Worm (Caenorhabditis elegans) whole organism, L2 larva: ENCODE measurements around the gene bcl-11.

ENCODE experiments used
- F13H6.1 ChIP-seq: sonication (generic microtip); optimal IDR thresholded peaks from 2 replicates; lab custom pipeline; 2016; ENCODE audit warnings: missing genetic modification characterization, missing compliant biosample characterization
- R02D3.7 ChIP-seq: fragments of 150-350 bp; optimal IDR thresholded peaks from 2 replicates; lab custom pipeline; 2014; ENCODE audit warnings: missing biosample characterization, missing genetic modification characterization
- Y55F3AM.14 ChIP-seq: fragments of 200-800 bp; sonication (Bioruptor generic); optimal IDR thresholded peaks from 2 replicates; lab custom pipeline; 2018; ENCODE audit warnings: mild to moderate bottlenecking, missing genetic modification characterization, missing compliant biosample characterization
- ZK546.5 ChIP-seq: sonication (generic microtip); optimal IDR thresholded peaks from 2 replicates; lab custom pipeline; 2017; ENCODE audit warnings: missing biosample characterization, missing genetic modification characterization
- aly-2 ChIP-seq: fragments of 150-350 bp; optimal IDR thresholded peaks from 2 replicates; lab custom pipeline; 2014; ENCODE audit warnings: missing biosample characterization, missing genetic modification characterization
- ama-1 ChIP-seq: fragments of 150-350 bp; optimal IDR thresholded peaks from 2 replicates; lab custom pipeline; 2018; ENCODE audit warnings: inconsistent platforms
- blmp-1 ChIP-seq: sonication (generic microtip); optimal IDR thresholded peaks from 2 replicates; lab custom pipeline; 2017; ENCODE audit warnings: missing genetic modification characterization, mild to moderate bottlenecking, missing compliant biosample characterization, antibody characterized with exemption, moderate library complexity; ENCODE audit not compliant: insufficient read depth
- ceh-16 ChIP-seq: fragments of 150-350 bp; optimal IDR thresholded peaks from 2 replicates; lab custom pipeline; 2014; ENCODE audit warnings: missing biosample characterization, missing genetic modification characterization
- ceh-82 ChIP-seq: fragments of 150-350 bp; optimal IDR thresholded peaks from 2 replicates; lab custom pipeline; 2014; ENCODE audit warnings: missing biosample characterization, missing genetic modification characterization
- crh-2 ChIP-seq: sonication (generic microtip); optimal IDR thresholded peaks from 2 replicates; lab custom pipeline; 2017; ENCODE audit warnings: missing biosample characterization, missing genetic modification characterization
- dmd-4 ChIP-seq: sonication (generic microtip); optimal IDR thresholded peaks from 2 replicates; lab custom pipeline; 2017; ENCODE audit warnings: missing biosample characterization, missing genetic modification characterization
- egl-27 ChIP-seq: sonication (generic microtip); optimal IDR thresholded peaks from 3 replicates; lab custom pipeline; 2017; ENCODE audit warnings: missing biosample characterization, missing genetic modification reagents, missing genetic modification characterization
- elt-3 ChIP-seq: sonication (generic microtip); optimal IDR thresholded peaks from 2 replicates; lab custom pipeline; 2017; ENCODE audit warnings: missing biosample characterization, missing genetic modification characterization
- fos-1 ChIP-seq: fragments of 150-350 bp; optimal IDR thresholded peaks from 2 replicates; lab custom pipeline; 2014; ENCODE audit warnings: missing biosample characterization, missing genetic modification characterization
- gmeb-1 ChIP-seq: fragments of 150-350 bp; optimal IDR thresholded peaks from 2 replicates; lab custom pipeline; 2014; ENCODE audit warnings: missing biosample characterization, missing genetic modification characterization
- lin-13 ChIP-seq: fragments of 150-350 bp; optimal IDR thresholded peaks from 2 replicates; lab custom pipeline; 2014; ENCODE audit warnings: missing biosample characterization, missing genetic modification reagents, missing genetic modification characterization
- lsy-2 ChIP-seq, 2 experiments: fragments of 150-350 bp in 1 of 2; sonication (generic microtip) in 1 of 2; optimal IDR thresholded peaks; 2 replicates each; lab custom pipeline; 2014 to 2017; ENCODE audit warnings: missing biosample characterization in 2 of 2, missing genetic modification characterization in 2 of 2
- mab-5 ChIP-seq: fragments of 150-350 bp; optimal IDR thresholded peaks from 2 replicates; lab custom pipeline; 2014; ENCODE audit warnings: missing biosample characterization, missing genetic modification characterization
- mbf-1 ChIP-seq: sonication (generic microtip); optimal IDR thresholded peaks from 2 replicates; lab custom pipeline; 2017; ENCODE audit warnings: missing biosample characterization, missing genetic modification characterization
- mdl-1 ChIP-seq, 2 experiments: fragments of 150-350 bp in 1 of 2; sonication (generic microtip) in 1 of 2; optimal IDR thresholded peaks; 2 replicates each; lab custom pipeline; 2017; ENCODE audit warnings: missing biosample characterization in 2 of 2, missing genetic modification characterization in 2 of 2
- nhr-10 ChIP-seq: sonication (generic microtip); optimal IDR thresholded peaks from 2 replicates; lab custom pipeline; 2017; ENCODE audit warnings: missing biosample characterization, missing genetic modification characterization
- nhr-11 ChIP-seq: fragments of 150-350 bp; optimal IDR thresholded peaks from 2 replicates; lab custom pipeline; 2014; ENCODE audit warnings: missing biosample characterization, missing genetic modification characterization
- nhr-21 ChIP-seq: fragments of 150-350 bp; optimal IDR thresholded peaks from 2 replicates; lab custom pipeline; 2014; ENCODE audit warnings: missing biosample characterization, missing genetic modification characterization
- nhr-23 ChIP-seq: fragments of 150-350 bp; optimal IDR thresholded peaks from 2 replicates; lab custom pipeline; 2014; ENCODE audit warnings: missing biosample characterization, missing genetic modification reagents, missing genetic modification characterization
- nhr-237 ChIP-seq: fragments of 150-350 bp; optimal IDR thresholded peaks from 2 replicates; lab custom pipeline; 2014; ENCODE audit warnings: missing biosample characterization, missing genetic modification characterization
- nhr-25 ChIP-seq: fragments of 150-350 bp; sonication (generic microtip); optimal IDR thresholded peaks from 3 replicates; lab custom pipeline; 2014; ENCODE audit warnings: missing biosample characterization, missing genetic modification characterization
- nhr-6 ChIP-seq: fragments of 150-350 bp; optimal IDR thresholded peaks from 2 replicates; lab custom pipeline; 2014; ENCODE audit warnings: missing biosample characterization, missing genetic modification characterization
- peb-1 ChIP-seq: fragments of 150-350 bp; optimal IDR thresholded peaks from 2 replicates; lab custom pipeline; 2014; ENCODE audit warnings: missing biosample characterization, missing genetic modification characterization
- sem-4 ChIP-seq: fragments of 150-350 bp; optimal IDR thresholded peaks from 2 replicates; lab custom pipeline; 2014; ENCODE audit warnings: missing biosample characterization, missing genetic modification reagents, missing genetic modification characterization
- sma-3 ChIP-seq: sonication (generic microtip); optimal IDR thresholded peaks from 2 replicates; lab custom pipeline; 2016; ENCODE audit warnings: missing genetic modification reagents, missing genetic modification characterization, missing compliant biosample characterization
- snpc-4 ChIP-seq: fragments of 150-350 bp; optimal IDR thresholded peaks from 2 replicates; lab custom pipeline; 2014; ENCODE audit warnings: missing biosample characterization, missing genetic modification characterization
- unc-62 ChIP-seq: fragments of 150-350 bp; optimal IDR thresholded peaks from 2 replicates; lab custom pipeline; 2014; ENCODE audit warnings: missing biosample characterization, missing genetic modification reagents, missing genetic modification characterization
- ztf-1 ChIP-seq: fragments of 200-800 bp; sonication (Bioruptor generic); conservative IDR thresholded peaks from 2 replicates; pipeline ENCODE4 v1.3.6; 2022; ENCODE audit warnings: missing genetic modification characterization, missing compliant biosample characterization

The bcl-11 gene

DNA sequence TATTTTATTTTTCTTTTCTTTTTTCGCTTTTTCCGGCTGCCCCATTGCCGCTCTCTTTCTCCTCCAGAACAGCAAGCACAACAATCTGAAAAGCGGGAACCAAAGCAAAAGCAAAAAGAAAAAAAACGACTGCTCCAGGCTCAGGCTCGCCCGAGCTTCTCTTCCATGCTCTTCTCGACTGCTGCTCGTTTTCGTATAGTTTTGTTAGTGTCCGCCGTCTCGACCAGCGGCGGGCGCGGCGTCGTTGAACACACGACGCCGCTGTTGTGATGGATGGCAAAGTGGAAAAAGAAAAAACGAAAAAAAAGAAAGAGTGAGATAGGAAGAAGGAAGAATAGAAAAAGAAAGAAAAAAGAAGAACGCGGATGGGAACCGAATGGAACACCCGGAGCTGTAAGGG, 5.7 kb upstream of the bcl-11 start:
- no peak for TF ChIP-seq ama-1 (lab: Kevin White, UChicago)
- TF ChIP-seq Y55F3AM.14 (GFP tag; lab: Kevin White, UChicago), result peak; percentile 86
- peak; percentile 42 for TF ChIP-seq F13H6.1
- no peak for TF ChIP-seq crh-2 (tag; lab: Kevin White, UChicago)
- no peak for TF ChIP-seq blmp-1 (tag; lab: Kevin White, UChicago)

DNA sequence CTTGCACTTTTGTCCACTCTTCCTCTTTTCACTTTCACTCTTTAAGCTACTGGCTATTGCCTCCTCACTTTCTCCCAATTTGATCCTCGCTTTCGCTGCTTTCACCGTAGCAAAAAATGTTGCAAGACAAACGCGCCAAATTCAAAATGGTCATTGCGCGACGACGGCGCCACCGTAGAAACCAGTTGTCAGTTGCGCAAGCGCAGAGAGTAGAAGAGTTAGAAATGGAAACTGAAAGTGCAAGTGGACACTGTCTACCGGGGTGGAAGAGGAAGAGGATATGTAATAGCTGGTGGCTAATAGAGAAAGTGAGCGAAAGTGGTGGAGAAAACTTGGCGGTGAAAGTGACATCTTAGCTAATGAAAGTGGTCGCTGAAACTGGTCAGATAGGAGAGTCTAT, 4.7 kb upstream of the bcl-11 start:
- TF ChIP-seq Y55F3AM.14 (GFP tag; lab: Kevin White, UChicago) (peak; percentile 53), F13H6.1 (peak; percentile 75), mab-5 (no peak), mdl-1 (tag; optimal IDR thresholded peaks at IDR 0.05; lab: Kevin White, UChicago) (no peak), nhr-6 (tag; lab: Kevin White, UChicago) (no peak), sem-4 (tag; lab: Kevin White, UChicago) (peak; percentile 43), ceh-16 (tag; lab: Kevin White, UChicago) (no peak), sma-3 (no peak), blmp-1 (tag; lab: Kevin White, UChicago) (peak; percentile 99), egl-27 (tag; lab: Kevin White, UChicago) (peak; percentile 50), dmd-4 (tag; lab: Kevin White, UChicago) (no peak), nhr-25 (tag; lab: Kevin White, UChicago) (peak; percentile 70)
- TF ChIP-seq, all 48 proteins: peak for 6

DNA sequence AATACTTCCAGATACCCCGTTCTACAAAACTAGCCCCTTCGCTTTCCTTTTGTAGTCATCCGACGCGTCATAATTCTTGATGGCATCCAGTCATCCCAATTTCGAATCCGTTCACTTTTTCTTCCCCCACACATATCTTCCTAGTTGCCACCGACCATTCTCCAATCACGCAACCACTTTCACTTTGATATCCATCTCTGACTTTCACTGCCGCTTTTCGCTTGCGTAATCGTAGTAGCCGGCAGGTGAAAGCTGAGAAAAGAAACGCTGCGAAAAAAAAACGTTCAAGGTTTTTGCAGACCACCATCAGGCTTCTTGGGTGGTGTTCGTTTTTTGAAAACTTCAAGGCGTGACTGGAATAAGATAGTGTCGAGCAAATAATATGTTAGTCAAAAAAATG, 3.5 kb upstream of the bcl-11 start:
- TF ChIP-seq lsy-2 (tag; optimal IDR thresholded peaks at IDR 0.05; lab: Kevin White, UChicago) (no peak), blmp-1 (tag; lab: Kevin White, UChicago) (peak; percentile 99), nhr-25 (tag; lab: Kevin White, UChicago) (peak; percentile 36), ceh-82 (tag; lab: Kevin White, UChicago) (no peak), egl-27 (tag; lab: Kevin White, UChicago) (peak; percentile 5)

DNA sequence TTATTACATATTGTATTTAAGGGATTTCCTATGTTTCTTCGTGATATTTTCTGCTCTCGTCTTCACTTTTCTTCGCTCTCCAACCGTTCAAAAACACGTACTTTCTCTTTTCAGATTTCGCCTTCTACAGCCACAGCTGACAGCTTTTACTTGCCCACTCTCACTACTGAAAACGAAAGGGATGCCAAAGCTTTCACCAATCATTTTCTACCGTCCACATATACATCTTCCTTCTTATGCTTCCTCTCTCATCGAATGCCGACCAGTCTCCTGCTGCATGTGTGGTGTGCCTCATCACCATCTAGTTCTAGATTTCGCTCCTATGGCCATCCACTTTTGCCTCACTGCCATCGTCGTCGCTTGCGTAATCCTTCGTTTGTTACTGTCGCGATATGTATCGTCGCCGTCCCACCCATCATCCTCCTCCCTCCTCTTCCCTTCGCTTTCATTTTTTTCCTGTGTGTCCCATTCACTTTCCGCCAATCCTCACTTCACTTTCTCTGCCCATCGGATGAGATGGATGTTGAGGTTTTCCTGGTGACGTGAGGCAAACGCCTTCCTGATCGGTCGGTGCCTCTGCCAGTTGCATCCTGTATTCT, 2.5 kb upstream of the bcl-11 start:
- peak; percentile 97 for TF ChIP-seq blmp-1 (tag; lab: Kevin White, UChicago)
- TF ChIP-seq ZK546.5 (tag; lab: Kevin White, UChicago), result no peak
- TF ChIP-seq mdl-1 (tag; optimal IDR thresholded peaks at IDR 0.05; lab: Kevin White, UChicago), result no peak
- TF ChIP-seq nhr-237, result no peak
- peak; percentile 57 for TF ChIP-seq F13H6.1
- TF ChIP-seq ama-1 (lab: Kevin White, UChicago), result no peak

DNA sequence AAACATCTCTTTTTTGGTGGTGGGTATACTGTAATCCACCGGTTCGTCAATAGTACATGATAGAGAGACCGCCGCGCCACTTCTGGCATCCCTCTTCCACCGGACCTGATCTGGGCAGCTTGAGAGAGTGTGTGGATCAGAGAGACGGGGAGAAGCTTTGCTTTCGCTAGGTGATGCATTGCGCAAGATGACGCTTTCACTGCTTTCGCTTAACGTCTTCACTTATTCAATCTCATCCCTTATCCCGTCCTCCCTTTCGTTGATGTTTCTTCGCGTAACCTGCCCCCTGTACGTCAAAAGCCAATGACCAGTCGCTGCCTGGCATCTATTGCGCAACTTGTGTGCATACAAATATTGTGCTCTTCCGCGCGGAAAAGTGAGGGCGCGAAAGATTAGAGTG, 1.6 kb upstream of the bcl-11 start:
- no peak for TF ChIP-seq elt-3
- no peak for TF ChIP-seq nhr-6 (tag; lab: Kevin White, UChicago)
- no peak for TF ChIP-seq unc-62 (GFP tag; lab: Kevin White, UChicago)
- TF ChIP-seq gmeb-1, result no peak
- TF ChIP-seq nhr-10 (tag; lab: Kevin White, UChicago), result no peak
- TF ChIP-seq lsy-2 (tag; optimal IDR thresholded peaks at IDR 0.05; lab: Kevin White, UChicago), result peak in 1 of 2 experiments; percentile 23
- TF ChIP-seq ama-1 (lab: Kevin White, UChicago), result no peak
- TF ChIP-seq sma-3, result no peak
- TF ChIP-seq fos-1 (tag; lab: Kevin White, UChicago), result peak; percentile 21
- TF ChIP-seq Y55F3AM.14 (GFP tag; lab: Kevin White, UChicago), result no peak
- TF ChIP-seq egl-27 (tag; lab: Kevin White, UChicago), result peak; percentile 29
- TF ChIP-seq aly-2 (tag; lab: Kevin White, UChicago), result no peak
- no peak for TF ChIP-seq nhr-237
- TF ChIP-seq nhr-21 (tag; lab: Kevin White, UChicago), result peak; percentile 81
- no peak for TF ChIP-seq nhr-23 (tag; lab: Kevin White, UChicago)
- TF ChIP-seq mdl-1 (tag; optimal IDR thresholded peaks at IDR 0.05; lab: Kevin White, UChicago), result no peak
- TF ChIP-seq blmp-1 (tag; lab: Kevin White, UChicago), result peak; percentile 100
- TF ChIP-seq snpc-4, result no peak
- TF ChIP-seq F13H6.1, result peak; percentile 55
- TF ChIP-seq peb-1 (tag; lab: Kevin White, UChicago), result peak; percentile 78
- TF ChIP-seq lin-13 (GFP tag; lab: Kevin White, UChicago), result no peak
- TF ChIP-seq mbf-1, result no peak
- TF ChIP-seq ztf-1, result no peak
- TF ChIP-seq R02D3.7 (tag; lab: Kevin White, UChicago), result no peak
- no peak for TF ChIP-seq ceh-82 (tag; lab: Kevin White, UChicago)
- peak; percentile 49 for TF ChIP-seq sem-4 (tag; lab: Kevin White, UChicago)
- peak; percentile 52 for TF ChIP-seq nhr-25 (tag; lab: Kevin White, UChicago)
- TF ChIP-seq nhr-11, result no peak
- no peak for TF ChIP-seq crh-2 (tag; lab: Kevin White, UChicago)
